Worm (Caenorhabditis elegans) whole organism, mixed stage, embryonic: ENCODE measurements around the gene btb-6.

Source experiments
- bed-3 ChIP-seq: fragments of 200-800 bp; sonication (Bioruptor generic); optimal IDR thresholded peaks from 3 replicates; lab custom pipeline; 2018; ENCODE audit warnings: mild to moderate bottlenecking, missing genetic modification characterization, moderate library complexity, missing compliant biosample characterization
- ceh-83 ChIP-seq: fragments of 200-800 bp; sonication (Bioruptor generic); optimal IDR thresholded peaks from 2 replicates; lab custom pipeline; 2018; ENCODE audit warnings: mild to moderate bottlenecking, missing genetic modification characterization, missing compliant biosample characterization
- ces-1 ChIP-seq: fragments of 150-350 bp; optimal IDR thresholded peaks from 2 replicates; lab custom pipeline; 2014; ENCODE audit warnings: missing biosample characterization, missing genetic modification reagents, missing genetic modification characterization
- flh-1 ChIP-seq: fragments of 200-800 bp; sonication (Bioruptor generic); optimal IDR thresholded peaks from 2 replicates; lab custom pipeline; 2018; ENCODE audit warnings: mild to moderate bottlenecking, missing genetic modification characterization, moderate library complexity, missing compliant biosample characterization
- lin-13 ChIP-seq: fragments of 150-350 bp; optimal IDR thresholded peaks from 2 replicates; lab custom pipeline; 2014; ENCODE audit warnings: missing biosample characterization, missing genetic modification characterization
- lin-32 ChIP-seq: fragments of 200-800 bp; sonication (Bioruptor generic); optimal IDR thresholded peaks from 2 replicates; lab custom pipeline; 2018; ENCODE audit warnings: mild to moderate bottlenecking, missing genetic modification characterization, missing compliant biosample characterization
- mab-5 ChIP-seq: fragments of 150-350 bp; optimal IDR thresholded peaks from 2 replicates; lab custom pipeline; 2014; ENCODE audit warnings: missing biosample characterization, missing genetic modification characterization
- nhr-237 ChIP-seq: fragments of 150-350 bp; optimal IDR thresholded peaks from 2 replicates; lab custom pipeline; 2014; ENCODE audit warnings: missing biosample characterization, missing genetic modification characterization
- nhr-28 ChIP-seq: fragments of 150-350 bp; optimal IDR thresholded peaks from 2 replicates; lab custom pipeline; 2014; ENCODE audit warnings: missing biosample characterization, missing genetic modification characterization
- pha-4 ChIP-seq: fragments of 150-350 bp; optimal IDR thresholded peaks from 2 replicates; lab custom pipeline; 2018; ENCODE audit warnings: missing biosample characterization, missing genetic modification reagents, missing genetic modification characterization
- unc-39 ChIP-seq: fragments of 150-350 bp; optimal IDR thresholded peaks from 2 replicates; lab custom pipeline; 2014; ENCODE audit warnings: missing biosample characterization, missing genetic modification characterization
- unc-62 ChIP-seq: fragments of 150-350 bp; optimal IDR thresholded peaks from 2 replicates; lab custom pipeline; 2014; ENCODE audit warnings: missing biosample characterization, missing genetic modification reagents, missing genetic modification characterization
- zip-8 ChIP-seq: fragments of 150-350 bp; optimal IDR thresholded peaks from 2 replicates; lab custom pipeline; 2014; ENCODE audit warnings: missing biosample characterization, missing genetic modification characterization
- ztf-11 ChIP-seq: fragments of 150-350 bp; optimal IDR thresholded peaks from 2 replicates; lab custom pipeline; 2014; ENCODE audit warnings: missing biosample characterization, missing genetic modification characterization

DNA sequence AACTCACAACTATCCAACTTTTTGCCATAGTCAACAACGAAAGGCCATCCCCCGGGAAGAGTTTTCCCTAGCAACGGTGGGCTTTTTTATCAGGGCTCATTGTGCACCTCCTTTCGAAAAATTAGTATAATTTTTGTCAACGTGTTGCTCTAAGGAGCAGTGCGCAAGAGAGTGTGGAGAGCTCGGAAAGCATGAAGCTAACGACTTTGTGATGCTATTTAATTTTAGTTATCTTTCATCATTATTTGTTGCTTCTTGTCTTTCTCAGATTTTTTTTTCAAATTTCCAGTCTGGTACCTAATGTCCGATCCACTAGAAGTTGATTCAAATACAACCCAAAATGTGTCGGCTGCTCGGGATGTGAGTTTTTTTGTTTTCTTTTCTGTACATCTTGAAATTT is 15.0 kb downstream of the btb-6 start, which contains the start of gene ceh-81:
- TF ChIP-seq unc-39 (no peak), pha-4 (tag; lab: Kevin White, UChicago) (no peak), lin-32 (GFP tag; lab: Kevin White, UChicago) (no peak), ztf-11 (tag; lab: Kevin White, UChicago) (no peak), ceh-83 (GFP tag; lab: Kevin White, UChicago) (no peak), mab-5 (no peak), ces-1 (GFP tag; lab: Kevin White, UChicago) (no peak), unc-62 (no peak), bed-3 (GFP tag; lab: Kevin White, UChicago) (no peak), zip-8 (tag; lab: Kevin White, UChicago) (no peak), lin-13 (tag; lab: Kevin White, UChicago) (no peak), nhr-237 (tag; lab: Kevin White, UChicago) (no peak), nhr-28 (tag; lab: Kevin White, UChicago) (no peak), flh-1 (GFP tag; lab: Kevin White, UChicago) (no peak)
